Fruit fly (Drosophila melanogaster) S2 (cell line): Measurements from ENCODE around the gene Akap200.

ENCODE experiments used
- CG8478 ChIP-seq: fragments of >200 bp; optimal IDR thresholded peaks from 2 replicates; lab custom pipeline; 2018
- CTCF ChIP-seq, 2 experiments: fragments of >200 bp; optimal IDR thresholded peaks; 2 replicates each; lab custom pipeline; 2018

- TF ChIP-seq CG8478 (lab: Kevin White, UChicago) (no peak), CTCF (optimal IDR thresholded peaks at IDR 0.05; lab: Kevin White, UChicago) (no peak)
Measured at dm6 chr2L:8421717-8422116, 6.2 kb downstream of the Akap200 start.
